Worm (Caenorhabditis elegans) whole organism, L1 larva: ENCODE results near the gene gst-39.

Experiments used
- elt-3 ChIP-seq, 6 experiments: fragments of 150-350 bp in 1 of 6; sonication (generic microtip); optimal IDR thresholded peaks; 2 replicates each; lab custom pipeline; 2017 to 2018; ENCODE audit warnings: missing biosample characterization in 6 of 6, missing genetic modification characterization in 6 of 6, inconsistent platforms in 1 of 6
- nhr-11 ChIP-seq: fragments of 150-350 bp; optimal IDR thresholded peaks from 2 replicates; lab custom pipeline; 2014; ENCODE audit warnings: missing biosample characterization, missing genetic modification characterization
- nhr-90 ChIP-seq: sonication (generic microtip); optimal IDR thresholded peaks from 2 replicates; lab custom pipeline; 2016; ENCODE audit warnings: mild to moderate bottlenecking, missing genetic modification characterization, missing compliant biosample characterization; ENCODE audit not compliant: poor library complexity
- zag-1 ChIP-seq: fragments of 150-350 bp; optimal IDR thresholded peaks from 2 replicates; lab custom pipeline; 2014; ENCODE audit warnings: missing biosample characterization, missing genetic modification characterization

DNA sequence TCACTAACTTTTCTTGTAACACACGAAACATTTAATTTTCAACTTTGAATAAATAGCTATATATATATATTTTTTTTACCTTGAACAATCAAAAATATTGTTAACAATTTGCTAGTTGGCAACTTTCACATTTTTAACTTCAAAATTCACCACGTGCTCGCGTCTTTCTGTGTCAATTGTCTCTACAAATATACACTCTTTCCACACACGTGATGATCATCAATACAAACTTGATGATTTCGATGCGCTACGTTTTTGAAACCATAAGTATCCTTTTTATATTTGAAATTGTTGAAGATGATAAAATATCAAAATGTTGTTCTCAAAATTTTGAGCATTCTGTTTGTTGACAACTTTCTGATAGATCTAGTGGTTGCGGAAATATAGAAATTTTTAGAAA lies 23.6 kb upstream of the gst-39 start:
- TF ChIP-seq zag-1, result no peak
- no peak for TF ChIP-seq nhr-90
- no peak for TF ChIP-seq elt-3 (tag; optimal IDR thresholded peaks at IDR 0.05; lab: Kevin White, UChicago)
- TF ChIP-seq nhr-11, result no peak
